Worm (Caenorhabditis elegans): ENCODE measurements around the gene bath-46.

The bath-46 gene

DNA sequence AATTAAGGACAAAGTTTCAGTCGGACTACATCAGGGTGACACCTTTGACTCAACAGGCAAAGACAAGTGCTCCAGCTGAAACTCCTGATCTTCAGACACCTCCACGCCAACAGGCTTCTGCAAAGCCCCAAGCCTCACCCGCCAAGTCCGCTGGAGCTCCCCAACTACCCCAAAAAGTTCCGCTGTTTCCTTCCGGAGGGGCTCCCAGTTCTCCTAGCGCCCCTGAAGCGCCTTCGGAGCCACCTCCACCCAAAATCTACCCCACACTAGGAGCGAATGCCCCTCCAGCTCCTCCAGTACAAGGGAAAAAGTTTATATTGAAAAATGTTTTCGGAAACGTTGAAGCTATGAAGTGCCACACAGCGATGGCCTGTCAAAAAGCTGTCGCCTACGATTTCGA is 5.3 kb downstream of the bath-46 start:
- peak; percentile 50; the same call in 1 of the 2 replicates for TF ChIP-seq egrh-3 (GFP tag; IDR thresholded peaks at IDR 0.05)
- TF ChIP-seq mel-28 (tag; optimal IDR thresholded peaks at IDR 0.05; ENCODE audit: borderline replicate concordance): no peak
- peak; percentile 69 for TF ChIP-seq zfh-2 (GFP tag; conservative IDR thresholded peaks at IDR 0.05)

DNA sequence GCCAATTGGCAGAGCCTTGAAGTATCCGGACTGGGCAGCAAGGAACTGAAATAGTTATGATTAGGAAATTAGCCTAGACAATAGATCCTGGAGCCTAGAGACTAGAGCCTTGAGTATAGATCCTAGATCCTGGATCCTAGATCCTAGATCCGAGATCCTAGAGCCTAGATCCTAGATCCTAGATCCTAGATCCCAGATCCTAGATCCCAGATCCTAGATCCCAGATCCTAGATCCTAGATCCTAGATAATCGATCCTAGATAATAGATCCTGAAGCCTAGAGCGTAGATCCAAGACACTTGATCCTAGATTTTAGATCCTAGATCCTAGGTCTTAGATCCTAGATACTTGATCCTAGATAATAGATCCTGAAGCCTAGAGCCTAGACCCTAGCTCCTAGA is 7.3 kb downstream of the bath-46 start:
- TF ChIP-seq him-1 (tag; optimal IDR thresholded peaks at IDR 0.05) (no peak), zfh-2 (GFP tag; conservative IDR thresholded peaks at IDR 0.05) (no peak), Y67H2A.10 (GFP tag; conservative IDR thresholded peaks at IDR 0.05) (no peak), F10E7.11 (tag; optimal IDR thresholded peaks at IDR 0.05) (no peak), ztf-3 (GFP tag; optimal IDR thresholded peaks at IDR 0.05) (no peak), lsl-1 (GFP tag; optimal IDR thresholded peaks at IDR 0.05) (no peak), ztf-18 (tag; optimal IDR thresholded peaks at IDR 0.05) (no peak), mcd-1 (GFP tag; IDR thresholded peaks at IDR 0.05) (no peak), madf-6 (GFP tag; IDR thresholded peaks at IDR 0.05) (no peak), lin-35 (GFP tag; optimal IDR thresholded peaks at IDR 0.05) (no peak), akir-1 (GFP tag; optimal IDR thresholded peaks at IDR 0.05) (no peak), ceh-27 (GFP tag; optimal IDR thresholded peaks at IDR 0.05) (no peak)

DNA sequence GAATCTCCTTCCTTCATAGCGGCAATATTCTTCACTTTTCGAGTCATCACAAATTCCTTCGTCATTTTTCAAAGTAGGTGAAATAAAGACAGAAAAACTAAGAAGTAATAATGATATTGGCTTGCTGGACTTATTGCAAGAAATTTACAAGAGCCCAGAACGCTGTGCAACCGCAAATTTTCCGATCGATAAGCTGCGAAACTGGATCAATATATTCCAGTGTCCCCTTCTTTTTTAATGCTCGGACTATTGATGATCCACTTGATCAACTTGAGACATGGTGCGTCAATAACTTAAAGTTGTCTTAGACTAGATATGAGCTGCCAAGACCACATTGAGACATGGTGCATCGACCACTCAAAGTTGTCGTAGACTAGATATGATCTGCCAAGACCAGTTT is 8.4 kb downstream of the bath-46 start, which contains the start of gene bath-33:
Gene bath-33, minus strand, starts transcription at position 101 of the 400 bp plus-strand sequence.
- no peak for TF ChIP-seq zfh-2 (GFP tag; conservative IDR thresholded peaks at IDR 0.05)
- TF ChIP-seq ztf-3 (GFP tag; optimal IDR thresholded peaks at IDR 0.05): no peak

DNA sequence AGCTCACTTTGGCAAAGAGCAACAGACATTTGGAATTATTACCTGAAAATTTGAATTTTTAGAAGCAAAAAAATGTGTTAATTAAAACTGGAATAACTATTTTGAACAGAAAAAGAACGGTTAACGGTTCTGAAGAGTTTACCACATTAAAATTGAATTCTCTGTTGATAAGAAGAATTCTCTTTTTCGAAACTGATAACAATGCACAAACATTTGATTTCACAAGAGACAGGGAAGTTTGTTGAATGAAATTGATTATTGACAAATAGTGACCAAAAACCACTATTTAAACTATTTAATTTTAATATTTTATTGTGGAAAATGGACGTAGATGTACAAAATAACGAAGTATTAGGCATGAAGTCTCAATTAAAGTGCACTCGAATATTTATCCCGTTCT is 9.9 kb downstream of the bath-46 start:
- no peak for TF ChIP-seq rcor-1 (GFP tag; IDR thresholded peaks at IDR 0.05)
- TF ChIP-seq lin-35 (GFP tag; optimal IDR thresholded peaks at IDR 0.05): no peak
- TF ChIP-seq hsf-1 (GFP tag; IDR thresholded peaks at IDR 0.05): no peak
- no peak for TF ChIP-seq F39B2.1 (GFP tag; IDR thresholded peaks at IDR 0.05)
- TF ChIP-seq nhr-80 (tag; optimal IDR thresholded peaks at IDR 0.05): peak; percentile 40

DNA sequence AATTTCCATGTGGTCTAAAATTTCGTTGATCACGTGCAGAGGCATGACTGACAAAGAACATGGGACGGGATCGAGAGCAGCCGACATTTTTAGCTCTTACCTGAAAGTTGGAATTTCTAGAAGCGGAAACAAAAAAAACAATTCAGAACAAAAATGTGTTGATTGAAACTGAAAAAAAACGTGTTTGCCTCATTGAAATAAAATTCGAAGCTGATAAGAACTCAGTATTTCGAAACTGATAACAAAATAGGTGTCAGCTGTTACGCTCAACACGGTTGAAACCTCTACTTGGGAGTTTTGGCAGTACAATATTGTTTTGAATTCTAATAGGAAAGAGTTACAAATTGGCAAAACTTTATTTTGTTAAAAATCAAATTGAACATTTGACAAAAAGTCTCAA is 11.2 kb downstream of the bath-46 start:
- TF ChIP-seq ceh-27 (GFP tag; optimal IDR thresholded peaks at IDR 0.05) (no peak), nhr-80 (tag; optimal IDR thresholded peaks at IDR 0.05) (peak; percentile 47), repo-1 (tag; optimal IDR thresholded peaks at IDR 0.05) (no peak), cebp-1 (GFP tag; IDR thresholded peaks at IDR 0.05) (no peak), cebp-1 (tag; optimal IDR thresholded peaks at IDR 0.05) (peak; percentile 83)

DNA sequence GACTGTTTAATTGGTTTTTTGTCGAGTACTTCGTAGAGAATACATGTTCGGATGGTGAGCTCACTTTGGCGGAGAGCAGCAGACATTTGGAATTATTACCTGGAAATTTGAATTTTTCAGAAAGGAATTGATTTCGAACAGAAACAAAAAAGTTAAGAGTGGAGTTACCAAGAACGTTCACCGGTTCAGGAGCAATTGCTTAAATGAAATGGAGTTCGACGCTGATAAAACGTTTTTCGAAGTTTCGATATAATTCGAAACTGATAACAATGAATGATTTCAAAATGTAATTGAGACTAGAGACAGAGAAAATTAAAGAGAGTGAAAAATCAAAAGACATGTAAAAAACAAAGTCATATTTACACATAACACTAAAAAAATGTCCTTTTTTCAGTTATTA is 12.9 kb downstream of the bath-46 start, which contains the start of gene fbxa-163:
Gene fbxa-163, minus strand, starts transcription at position 101 of the 400 bp plus-strand sequence.
- no peak for TF ChIP-seq nfya-1 (tag; optimal IDR thresholded peaks at IDR 0.05; ENCODE audit: borderline replicate concordance, insufficient read depth)
- TF ChIP-seq ceh-91 (GFP tag; IDR thresholded peaks at IDR 0.05): no peak
- TF ChIP-seq ztf-25 (GFP tag; IDR thresholded peaks at IDR 0.05): no peak
- TF ChIP-seq ceh-100 (GFP tag; IDR thresholded peaks at IDR 0.05): no peak
- TF ChIP-seq rec-8 (tag; optimal IDR thresholded peaks at IDR 0.05): no peak
- TF ChIP-seq K12H6.12 (tag; optimal IDR thresholded peaks at IDR 0.05): no peak
- TF ChIP-seq Y53G8AR.9 (GFP tag; conservative IDR thresholded peaks at IDR 0.05): no peak
- no peak for TF ChIP-seq aptf-3 (GFP tag; IDR thresholded peaks at IDR 0.05)
- no peak for TF ChIP-seq lir-1 (GFP tag; conservative IDR thresholded peaks at IDR 0.05)
- TF ChIP-seq bed-1 (GFP tag; IDR thresholded peaks at IDR 0.05): no peak
- TF ChIP-seq nhr-179 (tag; optimal IDR thresholded peaks at IDR 0.05): no peak
- no peak for TF ChIP-seq hsf-1 (GFP tag; IDR thresholded peaks at IDR 0.05)
- no peak for TF ChIP-seq F49E8.2 (tag; optimal IDR thresholded peaks at IDR 0.05; ENCODE audit: insufficient read depth)
